Fruit fly (Drosophila melanogaster) whole organism, embryonic: ENCODE results near the gene CG12522.

Experiments
- Atf3 ChIP-seq: fragments of 200-800 bp; sonication (Bioruptor generic); optimal IDR thresholded peaks from 3 replicates; lab custom pipeline; 2016; ENCODE audit warnings: missing biosample characterization, missing genetic modification characterization
- CG10431 ChIP-seq: fragments of 200-800 bp; sonication (Bioruptor generic); optimal IDR thresholded peaks from 3 replicates; lab custom pipeline; 2018; ENCODE audit warnings: missing biosample characterization, mild to moderate bottlenecking, missing genetic modification characterization
- CG10565 ChIP-seq: fragments of 200-800 bp; sonication (Bioruptor generic); optimal IDR thresholded peaks from 3 replicates; lab custom pipeline; 2016; ENCODE audit warnings: missing biosample characterization, mild to moderate bottlenecking, missing genetic modification characterization
- CG11093 ChIP-seq: fragments of 200-800 bp; sonication (Bioruptor generic); IDR thresholded peaks from 3 replicates; pipeline ENCODE4 v1.3.6; 2022; ENCODE audit warnings: missing biosample characterization, missing genetic modification characterization
- CG12155 ChIP-seq: fragments of 200-800 bp; sonication (Bioruptor generic); optimal IDR thresholded peaks from 3 replicates; lab custom pipeline; 2016; ENCODE audit warnings: missing biosample characterization, missing genetic modification characterization
- CG12391 ChIP-seq: fragments of 200-800 bp; sonication (Bioruptor generic); optimal IDR thresholded peaks from 3 replicates; lab custom pipeline; 2018; ENCODE audit warnings: missing biosample characterization, mild to moderate bottlenecking, missing genetic modification characterization, moderate library complexity
- CG13424 ChIP-seq: fragments of 200-800 bp; sonication (Bioruptor generic); optimal IDR thresholded peaks from 2 replicates; lab custom pipeline; 2019; ENCODE audit warnings: missing biosample characterization, mild to moderate bottlenecking, missing genetic modification characterization, moderate library complexity
- CG15601 ChIP-seq: fragments of 200-800 bp; sonication (Bioruptor generic); optimal IDR thresholded peaks from 3 replicates; lab custom pipeline; 2019; ENCODE audit warnings: missing biosample characterization, mild to moderate bottlenecking, missing genetic modification characterization, moderate library complexity
- CG16779 ChIP-seq: fragments of 200-800 bp; sonication (Bioruptor generic); IDR thresholded peaks from 2 replicates; pipeline ENCODE4 v1.3.6; 2022; ENCODE audit warnings: missing biosample characterization, missing genetic modification characterization
- CG16815 ChIP-seq: fragments of 200-800 bp; sonication (Bioruptor generic); optimal IDR thresholded peaks from 3 replicates; lab custom pipeline; 2017; ENCODE audit warnings: missing biosample characterization, mild to moderate bottlenecking, missing genetic modification characterization
- CG30403 ChIP-seq: fragments of 200-800 bp; sonication (Bioruptor generic); optimal IDR thresholded peaks from 3 replicates; lab custom pipeline; 2016; ENCODE audit warnings: missing biosample characterization, missing genetic modification characterization
- CG3163 ChIP-seq: fragments of 200-800 bp; sonication (Bioruptor generic); optimal IDR thresholded peaks from 3 replicates; lab custom pipeline; 2016; ENCODE audit warnings: missing biosample characterization, missing genetic modification characterization
- CG3995 ChIP-seq: fragments of 200-800 bp; sonication (Bioruptor generic); optimal IDR thresholded peaks from 3 replicates; lab custom pipeline; 2016; ENCODE audit warnings: missing biosample characterization, missing genetic modification characterization
- CG4360 ChIP-seq: fragments of 200-800 bp; sonication (Bioruptor generic); IDR thresholded peaks from 2 replicates; pipeline ENCODE4 v1.3.6; 2022; ENCODE audit warnings: missing biosample characterization, missing genetic modification characterization
- CG6272 ChIP-seq: fragments of 200-800 bp; sonication (Bioruptor generic); IDR thresholded peaks from 2 replicates; pipeline ENCODE4 v1.3.6; 2022; ENCODE audit warnings: missing biosample characterization, missing genetic modification characterization
- CG7987 ChIP-seq: fragments of 200-800 bp; sonication (Bioruptor generic); optimal IDR thresholded peaks from 2 replicates; lab custom pipeline; 2018; ENCODE audit warnings: missing biosample characterization, mild to moderate bottlenecking, missing genetic modification characterization, moderate library complexity
- CG8359 ChIP-seq: fragments of 200-800 bp; sonication (Bioruptor generic); optimal IDR thresholded peaks from 2 replicates; lab custom pipeline; 2017; ENCODE audit warnings: missing biosample characterization, mild to moderate bottlenecking, missing genetic modification characterization, borderline replicate concordance
- CG9932 ChIP-seq: fragments of 200-800 bp; sonication (Bioruptor generic); IDR thresholded peaks from 2 replicates; pipeline ENCODE4 v1.3.6; 2022; ENCODE audit warnings: missing biosample characterization, missing genetic modification characterization
- CHES-1-like ChIP-seq: fragments of 200-800 bp; sonication (Bioruptor generic); optimal IDR thresholded peaks from 2 replicates; lab custom pipeline; 2016; ENCODE audit warnings: missing biosample characterization, missing genetic modification characterization
- Drgx ChIP-seq: fragments of 200-800 bp; sonication (Bioruptor generic); IDR thresholded peaks from 2 replicates; pipeline ENCODE4 v1.3.6; 2022; ENCODE audit warnings: missing biosample characterization, missing genetic modification characterization
- ERR ChIP-seq: fragments of 200-800 bp; sonication (Bioruptor generic); optimal IDR thresholded peaks from 2 replicates; lab custom pipeline; 2016; ENCODE audit warnings: missing biosample characterization, missing genetic modification characterization
- Elba2 ChIP-seq: fragments of 200-800 bp; sonication (Bioruptor generic); optimal IDR thresholded peaks from 3 replicates; lab custom pipeline; 2016; ENCODE audit warnings: missing biosample characterization, missing genetic modification characterization
- Gug ChIP-seq: fragments of 200-800 bp; sonication (Bioruptor generic); IDR thresholded peaks from 4 replicates; pipeline ENCODE4 v1.3.6; 2022; ENCODE audit warnings: missing biosample characterization, missing genetic modification characterization
- H15 ChIP-seq: fragments of 200-800 bp; sonication (Bioruptor generic); IDR thresholded peaks from 3 replicates; pipeline ENCODE4 v1.3.6; 2022; ENCODE audit warnings: missing biosample characterization, missing genetic modification characterization
- Kr ChIP-seq: fragments of 200-800 bp; sonication (Bioruptor generic); optimal IDR thresholded peaks from 2 replicates; lab custom pipeline; 2017; ENCODE audit warnings: missing biosample characterization, mild to moderate bottlenecking, missing genetic modification characterization
- Mad ChIP-seq: fragments of 200-800 bp; sonication (Bioruptor generic); optimal IDR thresholded peaks from 2 replicates; lab custom pipeline; 2016; ENCODE audit warnings: missing biosample characterization, missing genetic modification characterization
- NFAT ChIP-seq: fragments of 200-800 bp; sonication (Bioruptor generic); IDR thresholded peaks from 2 replicates; pipeline ENCODE4 v1.3.6; 2022; ENCODE audit warnings: missing biosample characterization, missing genetic modification characterization
- Trl ChIP-seq, 3 experiments: fragments of >200 bp in 2 of 3; fragments of 200-800 bp in 1 of 3; sonication (Bioruptor generic) in 1 of 3; optimal IDR thresholded peaks; 2 replicates in 1 of 3; 3 replicates in 2 of 3; lab custom pipeline; 2016 to 2017; ENCODE audit warnings: missing biosample characterization in 1 of 3, missing genetic modification characterization in 1 of 3
- Xrp1 ChIP-seq: fragments of 200-800 bp; sonication (Bioruptor generic); IDR thresholded peaks from 2 replicates; pipeline ENCODE4 v1.3.6; 2022; ENCODE audit warnings: missing biosample characterization, missing genetic modification characterization
- btn ChIP-seq: fragments of 200-800 bp; sonication (Bioruptor generic); optimal IDR thresholded peaks from 2 replicates; lab custom pipeline; 2016; ENCODE audit warnings: missing biosample characterization, missing genetic modification characterization
- caup ChIP-seq: fragments of 200-800 bp; sonication (Bioruptor generic); optimal IDR thresholded peaks from 3 replicates; lab custom pipeline; 2017; ENCODE audit warnings: missing biosample characterization, mild to moderate bottlenecking, missing genetic modification characterization, moderate library complexity; ENCODE audit not compliant: severe bottlenecking
- crc ChIP-seq: fragments of 200-800 bp; sonication (Bioruptor generic); optimal IDR thresholded peaks from 2 replicates; lab custom pipeline; 2016; ENCODE audit warnings: missing biosample characterization, missing genetic modification characterization
- cwo ChIP-seq: fragments of 200-800 bp; sonication (Bioruptor generic); optimal IDR thresholded peaks from 3 replicates; lab custom pipeline; 2017; ENCODE audit warnings: missing biosample characterization, missing genetic modification characterization, mild to moderate bottlenecking, moderate library complexity, missing genetic modification reagents
- dan ChIP-seq: fragments of 200-800 bp; sonication (Bioruptor generic); IDR thresholded peaks from 2 replicates; pipeline ENCODE4 v1.3.6; 2022; ENCODE audit warnings: missing biosample characterization, missing genetic modification characterization
- dpn ChIP-seq, 2 experiments: fragments of 200-800 bp; sonication (Bioruptor generic); optimal IDR thresholded peaks; 3 replicates each; lab custom pipeline; 2016; ENCODE audit warnings: missing biosample characterization in 2 of 2, missing genetic modification characterization in 2 of 2
- esg ChIP-seq: fragments of 200-800 bp; sonication (Bioruptor generic); conservative IDR thresholded peaks from 2 replicates; pipeline ENCODE4 v1.3.6; 2022; ENCODE audit warnings: missing biosample characterization, missing genetic modification characterization
- fru ChIP-seq: fragments of >200 bp; optimal IDR thresholded peaks from 2 replicates; lab custom pipeline; 2017
- inv ChIP-seq: fragments of 200-800 bp; sonication (Bioruptor generic); IDR thresholded peaks from 2 replicates; pipeline ENCODE4 v1.3.6; 2022; ENCODE audit warnings: missing biosample characterization, missing genetic modification characterization; ENCODE audit not compliant: partially characterized antibody
- lov ChIP-seq, 2 experiments: fragments of 200-800 bp in 1 of 2; fragments of >200 bp in 1 of 2; sonication (Bioruptor generic) in 1 of 2; IDR thresholded peaks in 1 of 2; optimal IDR thresholded peaks in 1 of 2; 2 replicates in 1 of 2; 3 replicates in 1 of 2; pipeline versions ENCODE4 v1.3.6 to Lab custom; 2017 to 2022; ENCODE audit warnings: missing biosample characterization in 1 of 2, missing genetic modification characterization in 1 of 2
- pan ChIP-seq, 4 experiments: fragments of >200 bp in 3 of 4; fragments of 200-800 bp in 1 of 4; sonication (Bioruptor generic) in 1 of 4; optimal IDR thresholded peaks in 3 of 4; IDR thresholded peaks in 1 of 4; 2 replicates each; pipeline versions ENCODE4 v1.3.6 to Lab custom; 2017 to 2022; ENCODE audit warnings: missing biosample characterization in 2 of 4, missing genetic modification characterization in 2 of 4, mixed read lengths in 1 of 4
- psq ChIP-seq: fragments of 200-800 bp; sonication (Bioruptor generic); optimal IDR thresholded peaks from 2 replicates; lab custom pipeline; 2017; ENCODE audit warnings: missing biosample characterization, missing genetic modification characterization
- pzg ChIP-seq: fragments of 200-800 bp; sonication (Bioruptor generic); optimal IDR thresholded peaks from 3 replicates; lab custom pipeline; 2018; ENCODE audit warnings: missing biosample characterization, mild to moderate bottlenecking, missing genetic modification characterization, moderate library complexity
- ranshi ChIP-seq: fragments of 200-800 bp; sonication (Bioruptor generic); IDR thresholded peaks from 2 replicates; pipeline ENCODE4 v1.3.6; 2022; ENCODE audit warnings: missing biosample characterization, missing genetic modification characterization
- seq ChIP-seq: fragments of 200-800 bp; sonication (Bioruptor generic); IDR thresholded peaks from 2 replicates; pipeline ENCODE4 v1.3.6; 2022; ENCODE audit warnings: missing biosample characterization, missing genetic modification characterization
- stwl ChIP-seq: fragments of 200-800 bp; sonication (Bioruptor generic); optimal IDR thresholded peaks from 3 replicates; lab custom pipeline; 2018; ENCODE audit warnings: missing biosample characterization, mild to moderate bottlenecking, missing genetic modification characterization, moderate library complexity
- trem ChIP-seq: fragments of 200-800 bp; optimal IDR thresholded peaks from 3 replicates; lab custom pipeline; 2019; ENCODE audit warnings: missing biosample characterization, mild to moderate bottlenecking, missing genetic modification characterization, moderate library complexity
- wek ChIP-seq: fragments of 200-800 bp; sonication (Bioruptor generic); optimal IDR thresholded peaks from 3 replicates; lab custom pipeline; 2018; ENCODE audit warnings: missing biosample characterization, mild to moderate bottlenecking, missing genetic modification characterization, moderate library complexity
- zf30C ChIP-seq: fragments of 200-800 bp; sonication (Bioruptor generic); optimal IDR thresholded peaks from 3 replicates; lab custom pipeline; 2018; ENCODE audit warnings: missing biosample characterization, mild to moderate bottlenecking, missing genetic modification characterization

The CG12522 gene

DNA sequence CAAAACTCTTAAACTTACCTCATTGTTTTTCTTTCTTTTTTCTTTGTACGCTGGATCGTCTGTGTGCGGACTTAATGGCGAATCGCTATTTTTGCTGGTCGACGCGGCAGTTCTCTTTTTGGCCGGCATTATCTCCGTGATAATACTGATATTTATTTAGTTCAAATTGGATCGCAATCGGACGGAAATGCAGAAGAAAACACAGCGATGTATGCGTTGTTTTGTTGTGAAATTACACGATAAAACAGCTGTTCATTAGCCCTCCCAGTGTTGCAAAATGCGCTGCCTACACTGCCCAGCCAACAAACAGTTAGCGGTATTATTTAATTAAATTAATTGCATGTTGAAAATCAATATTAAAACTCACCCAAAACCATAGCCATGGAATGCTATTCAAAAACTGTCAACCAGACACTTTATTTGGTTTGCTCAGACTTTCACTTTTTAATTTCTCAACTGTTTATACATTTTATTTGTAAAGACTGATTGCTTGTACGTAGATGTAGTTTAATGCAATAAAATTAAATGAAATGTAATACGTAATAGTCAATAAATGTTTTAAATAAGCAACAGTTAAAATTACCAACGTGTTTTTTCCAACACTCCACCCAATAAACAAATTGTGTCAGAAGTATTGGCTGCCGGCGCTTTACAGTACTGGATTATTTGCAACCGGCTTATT is 9.9 kb upstream of the CG12522 start, which contains the start of the genes Irbp18 and APP-BP1 (continued):
- TF ChIP-seq cwo (GFP tag; lab: Kevin White, UChicago): peak; percentile 90
- TF ChIP-seq Kr (GFP tag; lab: Kevin White, UChicago): no peak
- TF ChIP-seq NFAT (GFP tag; lab: Robert Waterston, UW): peak; percentile 74
- TF ChIP-seq ERR (GFP tag; lab: Kevin White, UChicago): peak; percentile 88
- TF ChIP-seq seq: peak; percentile 87
- TF ChIP-seq btn (GFP tag; lab: Kevin White, UChicago): peak; percentile 91
- TF ChIP-seq Gug (GFP tag; lab: Robert Waterston, UW): peak; percentile 84
- peak; percentile 68 for TF ChIP-seq stwl (tag; lab: Kevin White, UChicago)
- TF ChIP-seq CG8359: peak; percentile 74
- TF ChIP-seq CG6272: peak; percentile 92
- no peak for TF ChIP-seq fru (lab: Kevin White, UChicago)
- peak; percentile 91 for TF ChIP-seq Drgx (GFP tag; lab: Robert Waterston, UW)
- peak; percentile 93 to 95 for TF ChIP-seq dpn (GFP tag; optimal IDR thresholded peaks at IDR 0.05; lab: Kevin White, UChicago)
- TF ChIP-seq Mad (GFP tag; lab: Kevin White, UChicago): peak; percentile 96
- TF ChIP-seq psq: peak; percentile 86
- TF ChIP-seq crc: peak; percentile 91
- TF ChIP-seq dan (GFP tag; lab: Robert Waterston, UW): no peak
- no peak for TF ChIP-seq inv (GFP tag; lab: Robert Waterston, UW)
- TF ChIP-seq caup (GFP tag; lab: Kevin White, UChicago): peak; percentile 95
- peak; percentile 83 for TF ChIP-seq esg (GFP tag; lab: Robert Waterston, UW)
- peak; percentile 87 for TF ChIP-seq ranshi (GFP tag; lab: Robert Waterston, UW)
- peak; percentile 89 for TF ChIP-seq CG10565 (GFP tag; lab: Kevin White, UChicago)
- TF ChIP-seq Xrp1 (GFP tag; lab: Robert Waterston, UW): peak; percentile 93
- 0 out of 2 replicates have a peak, but pooled peaks have one; percentile 41 for TF ChIP-seq CG16779 (GFP tag; lab: Robert Waterston, UW)
- peak; percentile 53 for TF ChIP-seq pzg (GFP tag; lab: Kevin White, UChicago)
- TF ChIP-seq Elba2 (GFP tag; lab: Kevin White, UChicago): peak; percentile 97
- TF ChIP-seq CG9932 (GFP tag; lab: Robert Waterston, UW): peak; percentile 89
- TF ChIP-seq trem (tag; lab: Kevin White, UChicago): peak; percentile 84
- peak; percentile 78 for TF ChIP-seq CG10431 (GFP tag; lab: Kevin White, UChicago)
- TF ChIP-seq CG11093 (GFP tag; lab: Robert Waterston, UW): peak; percentile 71; the same call in 1 of the 3 replicates
- TF ChIP-seq CG12155 (GFP tag; lab: Kevin White, UChicago): peak; percentile 92
- TF ChIP-seq CG4360 (GFP tag; lab: Robert Waterston, UW): 0 out of 2 replicates have a peak, but pooled peaks have one; percentile 30
- peak; percentile 80 for TF ChIP-seq CG3163 (GFP tag; lab: Kevin White, UChicago)
- peak; percentile 96 for TF ChIP-seq CG12391 (tag; lab: Kevin White, UChicago)
- TF ChIP-seq CG15601 (tag; lab: Kevin White, UChicago): peak; percentile 76
- TF ChIP-seq CG16815 (GFP tag; lab: Kevin White, UChicago): peak; percentile 93
- TF ChIP-seq CHES-1-like (GFP tag; lab: Kevin White, UChicago): peak; percentile 89
- TF ChIP-seq CG13424 (tag; lab: Kevin White, UChicago): peak; percentile 90
- peak; percentile 64 for TF ChIP-seq CG3995 (GFP tag; lab: Kevin White, UChicago)
- peak; percentile 85 for TF ChIP-seq CG7987 (GFP tag; lab: Kevin White, UChicago)
- no peak for TF ChIP-seq pan (optimal IDR thresholded peaks at IDR 0.05; lab: Kevin White, UChicago)
- peak in 1 of 2 experiments; percentile 92 for TF ChIP-seq pan (GFP tag; optimal IDR thresholded peaks at IDR 0.05 in 1 of 2, IDR thresholded peaks at IDR 0.05 in 1 of 2)
- TF ChIP-seq zf30C (GFP tag; lab: Kevin White, UChicago): peak; percentile 25
- TF ChIP-seq Atf3 (GFP tag; lab: Kevin White, UChicago): peak; percentile 93
- no peak for TF ChIP-seq lov (optimal IDR thresholded peaks at IDR 0.05; lab: Kevin White, UChicago)
- TF ChIP-seq lov (GFP tag; IDR thresholded peaks at IDR 0.05; lab: Robert Waterston, UW): peak; percentile 49; the same call in 1 of the 3 replicates
- TF ChIP-seq wek (GFP tag; lab: Kevin White, UChicago): peak; percentile 70
- TF ChIP-seq Trl (optimal IDR thresholded peaks at IDR 0.05; lab: Kevin White, UChicago): no peak
- peak; percentile 92 for TF ChIP-seq Trl (GFP tag; optimal IDR thresholded peaks at IDR 0.05; lab: Kevin White, UChicago)
- peak; percentile 85 for TF ChIP-seq H15 (GFP tag; lab: Robert Waterston, UW)
- TF ChIP-seq CG30403 (GFP tag; lab: Kevin White, UChicago): peak; percentile 98
